Fruit fly (Drosophila melanogaster) whole organism, embryonic: ENCODE measurements around the gene CG9117.

Source experiments
- Aef1 ChIP-seq: fragments of 200-800 bp; sonication (Bioruptor generic); IDR thresholded peaks from 3 replicates; pipeline ENCODE4 v1.3.6; 2022; ENCODE audit warnings: missing biosample characterization, missing genetic modification characterization
- BEAF-32 ChIP-seq: fragments of 200-800 bp; sonication (Bioruptor generic); optimal IDR thresholded peaks from 3 replicates; lab custom pipeline; 2017; ENCODE audit warnings: missing biosample characterization, missing genetic modification characterization, mild to moderate bottlenecking, moderate library complexity, missing genetic modification reagents
- CG11696 ChIP-seq: fragments of 200-800 bp; sonication (Bioruptor generic); IDR thresholded peaks from 2 replicates; pipeline ENCODE4 v1.3.6; 2022; ENCODE audit warnings: missing biosample characterization, missing genetic modification characterization
- CG11723 ChIP-seq: fragments of 200-800 bp; sonication (Bioruptor generic); optimal IDR thresholded peaks from 2 replicates; lab custom pipeline; 2017; ENCODE audit warnings: missing biosample characterization, mild to moderate bottlenecking, missing genetic modification characterization
- CG12236 ChIP-seq: fragments of 200-800 bp; sonication (Bioruptor generic); optimal IDR thresholded peaks from 2 replicates; lab custom pipeline; 2016; ENCODE audit warnings: missing biosample characterization, missing genetic modification characterization
- CG15269 ChIP-seq: fragments of 200-800 bp; sonication (Bioruptor generic); optimal IDR thresholded peaks from 2 replicates; lab custom pipeline; 2018; ENCODE audit warnings: missing biosample characterization, mild to moderate bottlenecking, missing genetic modification characterization, moderate library complexity
- CG1529 ChIP-seq: fragments of 200-800 bp; sonication (Bioruptor generic); optimal IDR thresholded peaks from 3 replicates; lab custom pipeline; 2018; ENCODE audit warnings: missing biosample characterization, missing genetic modification characterization
- CG17568 ChIP-seq: fragments of 200-800 bp; sonication (Bioruptor generic); optimal IDR thresholded peaks from 2 replicates; lab custom pipeline; 2018; ENCODE audit warnings: missing biosample characterization, mild to moderate bottlenecking, missing genetic modification characterization, moderate library complexity
- CG18011 ChIP-seq: fragments of 200-800 bp; sonication (Bioruptor generic); optimal IDR thresholded peaks from 2 replicates; lab custom pipeline; 2017; ENCODE audit warnings: missing biosample characterization, missing genetic modification characterization, mild to moderate bottlenecking, moderate library complexity, missing genotype
- CG18476 ChIP-seq: fragments of 200-800 bp; sonication (Bioruptor generic); optimal IDR thresholded peaks from 2 replicates; lab custom pipeline; 2016; ENCODE audit warnings: missing biosample characterization, mild to moderate bottlenecking, missing genetic modification characterization
- CG2889 ChIP-seq: fragments of 200-800 bp; sonication (Bioruptor generic); IDR thresholded peaks from 3 replicates; pipeline ENCODE4 v1.3.6; 2022; ENCODE audit warnings: missing biosample characterization, missing genetic modification characterization
- CG30431 ChIP-seq: fragments of 200-800 bp; sonication (Bioruptor generic); optimal IDR thresholded peaks from 2 replicates; lab custom pipeline; 2017; ENCODE audit warnings: missing biosample characterization, missing genetic modification characterization
- CG31365 ChIP-seq: fragments of 200-800 bp; sonication (Bioruptor generic); optimal IDR thresholded peaks from 2 replicates; lab custom pipeline; 2018; ENCODE audit warnings: missing biosample characterization, mild to moderate bottlenecking, missing genetic modification characterization
- CG31388 ChIP-seq: fragments of 200-800 bp; sonication (Bioruptor generic); optimal IDR thresholded peaks from 2 replicates; lab custom pipeline; 2016; ENCODE audit warnings: missing biosample characterization, missing genetic modification characterization
- CG3163 ChIP-seq: fragments of 200-800 bp; sonication (Bioruptor generic); optimal IDR thresholded peaks from 3 replicates; lab custom pipeline; 2016; ENCODE audit warnings: missing biosample characterization, missing genetic modification characterization
- CG4424 ChIP-seq: fragments of 200-800 bp; sonication (Bioruptor generic); optimal IDR thresholded peaks from 3 replicates; lab custom pipeline; 2016; ENCODE audit warnings: missing biosample characterization, missing genetic modification characterization
- CG4820 ChIP-seq: fragments of 200-800 bp; sonication (Bioruptor generic); optimal IDR thresholded peaks from 3 replicates; lab custom pipeline; 2016; ENCODE audit warnings: missing biosample characterization, missing genetic modification characterization
- CG7839 ChIP-seq: fragments of 200-800 bp; sonication (Bioruptor generic); optimal IDR thresholded peaks from 3 replicates; lab custom pipeline; 2018; ENCODE audit warnings: missing biosample characterization, mild to moderate bottlenecking, missing genetic modification characterization, moderate library complexity
- CG8290 ChIP-seq, 3 experiments: fragments of 200-800 bp; sonication (Bioruptor generic); optimal IDR thresholded peaks; 2 replicates each; lab custom pipeline; 2016 to 2019; ENCODE audit warnings: missing biosample characterization in 3 of 3, missing genetic modification characterization in 3 of 3, mild to moderate bottlenecking in 2 of 3, moderate library complexity in 1 of 3
- Deaf1 ChIP-seq: fragments of 200-800 bp; optimal IDR thresholded peaks from 3 replicates; lab custom pipeline; 2019; ENCODE audit warnings: missing biosample characterization, mild to moderate bottlenecking, missing genetic modification characterization, moderate library complexity
- H2.0 ChIP-seq: fragments of 200-800 bp; sonication (Bioruptor generic); IDR thresholded peaks from 2 replicates; pipeline ENCODE4 v1.3.6; 2022; ENCODE audit warnings: missing biosample characterization, missing genetic modification characterization
- HHEX ChIP-seq: fragments of 200-800 bp; sonication (Bioruptor generic); optimal IDR thresholded peaks from 3 replicates; lab custom pipeline; 2017; ENCODE audit warnings: missing biosample characterization, mild to moderate bottlenecking, missing genetic modification characterization, missing genetic modification reagents
- NK7.1 ChIP-seq: fragments of 200-800 bp; sonication (Bioruptor generic); optimal IDR thresholded peaks from 3 replicates; lab custom pipeline; 2016; ENCODE audit warnings: missing biosample characterization, missing genetic modification characterization
- PHDP ChIP-seq: fragments of 200-800 bp; sonication (Bioruptor generic); optimal IDR thresholded peaks from 3 replicates; lab custom pipeline; 2018; ENCODE audit warnings: missing biosample characterization, mild to moderate bottlenecking, missing genetic modification characterization, moderate library complexity
- ab ChIP-seq: fragments of 200-800 bp; sonication (Bioruptor generic); optimal IDR thresholded peaks from 2 replicates; lab custom pipeline; 2016; ENCODE audit warnings: missing biosample characterization, missing genetic modification characterization
- ash1 ChIP-seq: fragments of 200-800 bp; sonication (Bioruptor generic); optimal IDR thresholded peaks from 2 replicates; lab custom pipeline; 2018; ENCODE audit warnings: missing biosample characterization, mild to moderate bottlenecking, missing genetic modification characterization
- bigmax ChIP-seq: fragments of 200-800 bp; sonication (Bioruptor generic); optimal IDR thresholded peaks from 2 replicates; lab custom pipeline; 2018; ENCODE audit warnings: missing biosample characterization, mild to moderate bottlenecking, missing genetic modification characterization
- br ChIP-seq: fragments of >200 bp; optimal IDR thresholded peaks from 2 replicates; lab custom pipeline; 2017
- dm ChIP-seq: fragments of 200-800 bp; sonication (Bioruptor generic); optimal IDR thresholded peaks from 3 replicates; lab custom pipeline; 2016; ENCODE audit warnings: missing biosample characterization, missing genetic modification characterization
- en ChIP-seq: fragments of 200-800 bp; sonication (Bioruptor generic); optimal IDR thresholded peaks from 2 replicates; lab custom pipeline; 2016; ENCODE audit warnings: missing biosample characterization, missing genetic modification characterization
- eve ChIP-seq, 2 experiments: fragments of >200 bp; optimal IDR thresholded peaks; 2 replicates each; lab custom pipeline; 2017; ENCODE audit warnings: missing biosample characterization in 2 of 2, missing genetic modification characterization in 2 of 2
- eyg ChIP-seq: fragments of 200-800 bp; sonication (Bioruptor generic); optimal IDR thresholded peaks from 3 replicates; lab custom pipeline; 2016; ENCODE audit warnings: missing biosample characterization, missing genetic modification characterization
- fd64A ChIP-seq: fragments of 200-800 bp; sonication (Bioruptor generic); optimal IDR thresholded peaks from 3 replicates; lab custom pipeline; 2018; ENCODE audit warnings: missing biosample characterization, mild to moderate bottlenecking, missing genetic modification characterization
- inv ChIP-seq: fragments of 200-800 bp; sonication (Bioruptor generic); IDR thresholded peaks from 2 replicates; pipeline ENCODE4 v1.3.6; 2022; ENCODE audit warnings: missing biosample characterization, missing genetic modification characterization; ENCODE audit not compliant: partially characterized antibody
- jigr1 ChIP-seq: fragments of 200-800 bp; sonication (Bioruptor generic); IDR thresholded peaks from 3 replicates; pipeline ENCODE4 v1.3.6; 2022; ENCODE audit warnings: missing biosample characterization, missing genetic modification characterization
- jing ChIP-seq: fragments of 200-800 bp; sonication (Bioruptor generic); optimal IDR thresholded peaks from 2 replicates; lab custom pipeline; 2018; ENCODE audit warnings: missing biosample characterization, mild to moderate bottlenecking, missing genetic modification characterization
- kah ChIP-seq: fragments of 200-800 bp; sonication (Bioruptor generic); optimal IDR thresholded peaks from 2 replicates; lab custom pipeline; 2018; ENCODE audit warnings: missing biosample characterization, mild to moderate bottlenecking, missing genetic modification characterization
- lbe ChIP-seq: fragments of 200-800 bp; sonication (Bioruptor generic); optimal IDR thresholded peaks from 2 replicates; lab custom pipeline; 2016; ENCODE audit warnings: missing biosample characterization, mild to moderate bottlenecking, missing genetic modification characterization
- lola ChIP-seq, 3 experiments: fragments of >200 bp in 2 of 3; fragments of 200-800 bp in 1 of 3; sonication (Bioruptor generic) in 1 of 3; optimal IDR thresholded peaks; 2 replicates each; lab custom pipeline; 2017 to 2019; ENCODE audit warnings: missing biosample characterization in 3 of 3, missing genetic modification characterization in 3 of 3, mild to moderate bottlenecking in 1 of 3, moderate library complexity in 1 of 3
- maf-S ChIP-seq: fragments of 200-800 bp; sonication (Bioruptor generic); optimal IDR thresholded peaks from 2 replicates; lab custom pipeline; 2016; ENCODE audit warnings: missing biosample characterization, missing genetic modification characterization
- pho ChIP-seq: fragments of 200-800 bp; sonication (Bioruptor generic); optimal IDR thresholded peaks from 2 replicates; lab custom pipeline; 2016; ENCODE audit warnings: missing biosample characterization, missing genetic modification characterization
- pita ChIP-seq: fragments of 200-800 bp; sonication (Bioruptor generic); optimal IDR thresholded peaks from 2 replicates; lab custom pipeline; 2017; ENCODE audit warnings: missing biosample characterization, mild to moderate bottlenecking, missing genetic modification characterization
- scrt ChIP-seq: fragments of 200-800 bp; sonication (Bioruptor generic); optimal IDR thresholded peaks from 2 replicates; lab custom pipeline; 2018; ENCODE audit warnings: missing biosample characterization, mild to moderate bottlenecking, missing genetic modification characterization, moderate library complexity
- sens ChIP-seq: fragments of 200-800 bp; sonication (Bioruptor generic); peaks from one replicate; lab custom pipeline; 2016; ENCODE audit warnings: missing biosample characterization, missing genetic modification characterization
- shn ChIP-seq: fragments of 200-800 bp; sonication (Bioruptor generic); optimal IDR thresholded peaks from 3 replicates; lab custom pipeline; 2016; ENCODE audit warnings: missing biosample characterization, missing genetic modification characterization
- tup ChIP-seq: fragments of 200-800 bp; sonication (Bioruptor generic); optimal IDR thresholded peaks from 2 replicates; lab custom pipeline; 2016; ENCODE audit warnings: missing biosample characterization, mild to moderate bottlenecking, missing genetic modification characterization, moderate library complexity
- tx ChIP-seq: fragments of 200-800 bp; sonication (Bioruptor generic); optimal IDR thresholded peaks from 2 replicates; lab custom pipeline; 2016; ENCODE audit warnings: missing biosample characterization, missing genetic modification characterization
- usp ChIP-seq: fragments of >200 bp; optimal IDR thresholded peaks from 2 replicates; lab custom pipeline; 2017; ENCODE audit warnings: missing biosample characterization, missing genetic modification characterization
- zen ChIP-seq: fragments of 200-800 bp; sonication (Bioruptor generic); optimal IDR thresholded peaks from 3 replicates; lab custom pipeline; 2018; ENCODE audit warnings: missing biosample characterization, mild to moderate bottlenecking, missing genetic modification characterization, moderate library complexity

Gene CG9117

dm6 chr2L:6048542-6048941 lies 10.8 kb upstream of the CG9117 start, which contains the start of the genes CG34179 and slmo (continued):
- TF ChIP-seq CG31388 (GFP tag; lab: Kevin White, UChicago) (no peak), HHEX (GFP tag; lab: Kevin White, UChicago) (no peak)
- TF ChIP-seq, all 482 proteins: peak for 29

- TF ChIP-seq CG1529 (GFP tag; lab: Kevin White, UChicago) (no peak), jing (GFP tag; lab: Kevin White, UChicago) (no peak), ash1 (no peak), CG18476 (no peak), lbe (GFP tag; lab: Kevin White, UChicago) (no peak), kah (no peak), CG17568 (GFP tag; lab: Kevin White, UChicago) (no peak), Aef1 (GFP tag; lab: Robert Waterston, UW) (peak; percentile 30; the same call in 1 of the 3 replicates), pho (GFP tag; lab: Kevin White, UChicago) (no peak), zen (tag; lab: Kevin White, UChicago) (no peak), CG31365 (peak; percentile 24), PHDP (tag; lab: Kevin White, UChicago) (no peak), Deaf1 (tag; lab: Kevin White, UChicago) (peak; percentile 68), en (no peak), br (lab: Kevin White, UChicago) (no peak), maf-S (no peak), inv (peak; percentile 83), tx (GFP tag; lab: Kevin White, UChicago) (no peak), CG11723 (GFP tag; lab: Kevin White, UChicago) (no peak), CG4424 (GFP tag; lab: Kevin White, UChicago) (peak; percentile 10), ab (GFP tag; lab: Kevin White, UChicago) (no peak), lola (GFP tag; optimal IDR thresholded peaks at IDR 0.05; lab: Kevin White, UChicago) (no peak), sens (peak; percentile 25), pita (no peak), CG11696 (GFP tag; lab: Robert Waterston, UW) (no peak), scrt (no peak), CG30431 (GFP tag; lab: Kevin White, UChicago) (no peak), NK7.1 (GFP tag; lab: Kevin White, UChicago) (no peak), CG3163 (GFP tag; lab: Kevin White, UChicago) (no peak), CG7839 (tag; lab: Kevin White, UChicago) (no peak), usp (GFP tag; lab: Kevin White, UChicago) (no peak), tup (GFP tag; lab: Kevin White, UChicago) (no peak), shn (no peak), CG18011 (GFP tag; lab: Kevin White, UChicago) (no peak), bigmax (peak; percentile 28), fd64A (GFP tag; lab: Kevin White, UChicago) (no peak), BEAF-32 (GFP tag; lab: Kevin White, UChicago) (peak; percentile 86), jigr1 (GFP tag; lab: Robert Waterston, UW) (no peak; the same call in 2 of the 3 replicates), eve (GFP tag; optimal IDR thresholded peaks at IDR 0.05; lab: Kevin White, UChicago) (no peak), H2.0 (GFP tag; lab: Robert Waterston, UW) (no peak), CG4820 (GFP tag; lab: Kevin White, UChicago) (no peak), dm (peak; percentile 40), CG2889 (no peak), eyg (GFP tag; lab: Kevin White, UChicago) (no peak), CG15269 (tag; lab: Kevin White, UChicago) (no peak), CG12236 (GFP tag; lab: Kevin White, UChicago) (no peak), CG8290 (GFP tag; optimal IDR thresholded peaks at IDR 0.05; lab: Kevin White, UChicago) (no peak), CG8290 (tag; optimal IDR thresholded peaks at IDR 0.05; lab: Kevin White, UChicago) (peak in 1 of 2 experiments; percentile 66)
Measured at dm6 chr2L:6047528-6048160, 9.9 kb upstream of the CG9117 start, which contains the start of gene IPIP. IPIP (plus strand) TSS chr2L:6048002.
